Fruit fly (Drosophila melanogaster): Measurements from ENCODE around the gene AdamTS-A.

The AdamTS-A gene

dm6 chr3R:15427818-15428199 is 48.2 kb downstream of the AdamTS-A start (continued):
- TF ChIP-seq CG18599 (GFP tag; optimal IDR thresholded peaks at IDR 0.05) = no peak
- no peak for TF ChIP-seq her (GFP tag; optimal IDR thresholded peaks at IDR 0.05)
- no peak for TF ChIP-seq ttk (GFP tag; IDR thresholded peaks at IDR 0.05)
- TF ChIP-seq ash1 (GFP tag; optimal IDR thresholded peaks at IDR 0.05) = no peak
- TF ChIP-seq nmo (GFP tag; optimal IDR thresholded peaks at IDR 0.05) = peak; percentile 77
- no peak for TF ChIP-seq hkb (optimal IDR thresholded peaks at IDR 0.05)
- TF ChIP-seq hkb (GFP tag; IDR thresholded peaks at IDR 0.05) = peak; percentile 56; the same call in 1 of the 2 replicates
- TF ChIP-seq CG34224 (GFP tag; IDR thresholded peaks at IDR 0.05; ENCODE audit: partially characterized antibody) = no peak
- peak; percentile 65 for TF ChIP-seq lbe (GFP tag; optimal IDR thresholded peaks at IDR 0.05)
- TF ChIP-seq HmgZ (tag; optimal IDR thresholded peaks at IDR 0.05) = no peak
- peak; percentile 44 for TF ChIP-seq Xbp1 (GFP tag; optimal IDR thresholded peaks at IDR 0.05)
- no peak for TF ChIP-seq mam (GFP tag; optimal IDR thresholded peaks at IDR 0.05)
- no peak for TF ChIP-seq CG4730 (GFP tag; IDR thresholded peaks at IDR 0.05)
- no peak for TF ChIP-seq Trl (optimal IDR thresholded peaks at IDR 0.05)
- peak; percentile 25 for TF ChIP-seq Trl (GFP tag; optimal IDR thresholded peaks at IDR 0.05)
- TF ChIP-seq zen2 (GFP tag; IDR thresholded peaks at IDR 0.05; ENCODE audit: partially characterized antibody) = no peak
- no peak for TF ChIP-seq ac (GFP tag; optimal IDR thresholded peaks at IDR 0.05)
- TF ChIP-seq gcm (GFP tag; optimal IDR thresholded peaks at IDR 0.05) = peak; percentile 64
- TF ChIP-seq eve (GFP tag; optimal IDR thresholded peaks at IDR 0.05) = no peak
- peak; percentile 67 for TF ChIP-seq CG7839 (tag; optimal IDR thresholded peaks at IDR 0.05)
- no peak for TF ChIP-seq run (tag; optimal IDR thresholded peaks at IDR 0.05)
- TF ChIP-seq Gsc (GFP tag; IDR thresholded peaks at IDR 0.05) = 0 out of 2 replicates have a peak, but pooled peaks have one; percentile 6
- peak; percentile 45; the same call in 1 of the 3 replicates for TF ChIP-seq otp (GFP tag; IDR thresholded peaks at IDR 0.05)
- TF ChIP-seq ssp (GFP tag; IDR thresholded peaks at IDR 0.05) = peak; percentile 50; the same call in 1 of the 2 replicates
- no peak for TF ChIP-seq CG33213 (GFP tag; optimal IDR thresholded peaks at IDR 0.05)
- peak; percentile 69 for TF ChIP-seq Ssrp (tag; optimal IDR thresholded peaks at IDR 0.05)
- peak; percentile 33 for TF ChIP-seq ewg (GFP tag; optimal IDR thresholded peaks at IDR 0.05)
- peak; percentile 12 for TF ChIP-seq corto (GFP tag; optimal IDR thresholded peaks at IDR 0.05)
- TF ChIP-seq CG9932 (GFP tag; IDR thresholded peaks at IDR 0.05) = no peak
- no peak for TF ChIP-seq lov (optimal IDR thresholded peaks at IDR 0.05)
- no peak for TF ChIP-seq lov (GFP tag; IDR thresholded peaks at IDR 0.05)
- peak; percentile 79 for TF ChIP-seq CG10979 (tag; optimal IDR thresholded peaks at IDR 0.05)
- 0 out of 2 replicates have a peak, but pooled peaks have one; percentile 18 for TF ChIP-seq CG14014 (GFP tag; IDR thresholded peaks at IDR 0.05)
- peak; percentile 26; the same call in 1 of the 2 replicates for TF ChIP-seq onecut (GFP tag; IDR thresholded peaks at IDR 0.05)
- 0 out of 2 replicates have a peak, but pooled peaks have one; percentile 18 for TF ChIP-seq seq (GFP tag; IDR thresholded peaks at IDR 0.05)
- TF ChIP-seq CG3065 (GFP tag; optimal IDR thresholded peaks at IDR 0.05) = no peak
- TF ChIP-seq prd (optimal IDR thresholded peaks at IDR 0.05) = no peak
- peak; percentile 53; the same call in 2 of the 3 replicates for TF ChIP-seq prd (GFP tag; IDR thresholded peaks at IDR 0.05)
- no peak for TF ChIP-seq CG1233 (GFP tag; optimal IDR thresholded peaks at IDR 0.05)
- TF ChIP-seq tin (GFP tag; optimal IDR thresholded peaks at IDR 0.05) = peak; percentile 33
- TF ChIP-seq CG32532 (GFP tag; IDR thresholded peaks at IDR 0.05) = no peak
- peak; percentile 58 for TF ChIP-seq CoRest (tag; optimal IDR thresholded peaks at IDR 0.05)
- no peak for TF ChIP-seq Dek (tag; optimal IDR thresholded peaks at IDR 0.05)
- peak; percentile 30 for TF ChIP-seq slp2 (GFP tag; optimal IDR thresholded peaks at IDR 0.05)
- peak; percentile 35 for TF ChIP-seq bab2 (GFP tag; optimal IDR thresholded peaks at IDR 0.05)
- TF ChIP-seq Meics (GFP tag; optimal IDR thresholded peaks at IDR 0.05) = no peak
- no peak for TF ChIP-seq shn (GFP tag; optimal IDR thresholded peaks at IDR 0.05)
- peak; percentile 60 for TF ChIP-seq CG2678 (tag; optimal IDR thresholded peaks at IDR 0.05)
- no peak for TF ChIP-seq Doc2 (GFP tag; IDR thresholded peaks at IDR 0.05)
- TF ChIP-seq Stat92E (GFP tag; optimal IDR thresholded peaks at IDR 0.05) = peak in 1 of 3 experiments; percentile 34
- TF ChIP-seq Usf (GFP tag; optimal IDR thresholded peaks at IDR 0.05) = peak; percentile 14
- TF ChIP-seq Rx (GFP tag; IDR thresholded peaks at IDR 0.05) = no peak

All from whole organism, embryonic.